Worm (Caenorhabditis elegans) whole organism, late embryonic: ENCODE measurements around the gene fipr-10.

Experiments used
- C08G9.2 ChIP-seq: sonication (generic microtip); optimal IDR thresholded peaks from 2 replicates; lab custom pipeline; 2016; ENCODE audit warnings: mild to moderate bottlenecking, missing genetic modification characterization, moderate library complexity, missing compliant biosample characterization
- F13H6.1 ChIP-seq: sonication (generic microtip); optimal IDR thresholded peaks from 2 replicates; lab custom pipeline; 2016; ENCODE audit warnings: missing genetic modification characterization, missing compliant biosample characterization
- K09A11.1 ChIP-seq: sonication (generic microtip); optimal IDR thresholded peaks from 2 replicates; lab custom pipeline; 2017; ENCODE audit warnings: antibody characterized with exemption, mild to moderate bottlenecking, missing genetic modification characterization, missing compliant biosample characterization; ENCODE audit not compliant: insufficient read depth
- Y22D7AL.16 ChIP-seq: sonication (generic microtip); optimal IDR thresholded peaks from 2 replicates; lab custom pipeline; 2016; ENCODE audit warnings: missing genetic modification characterization, missing compliant biosample characterization
- ama-1 ChIP-seq: fragments of 150-350 bp; optimal IDR thresholded peaks from 2 replicates; lab custom pipeline; 2014
- ceh-18 ChIP-seq: sonication (generic microtip); optimal IDR thresholded peaks from 2 replicates; lab custom pipeline; 2016; ENCODE audit warnings: missing genetic modification characterization, missing compliant biosample characterization
- ceh-19 ChIP-seq: fragments of 200-800 bp; sonication (Bioruptor generic); optimal IDR thresholded peaks from 2 replicates; lab custom pipeline; 2018; ENCODE audit warnings: mild to moderate bottlenecking, missing genetic modification characterization, missing compliant biosample characterization
- ceh-2 ChIP-seq: sonication (generic microtip); optimal IDR thresholded peaks from 2 replicates; lab custom pipeline; 2016; ENCODE audit warnings: missing genotype, missing genetic modification characterization, missing compliant biosample characterization
- ceh-22 ChIP-seq: sonication (generic microtip); optimal IDR thresholded peaks from 2 replicates; lab custom pipeline; 2017; ENCODE audit warnings: missing biosample characterization, missing genetic modification characterization
- ceh-24 ChIP-seq: sonication (generic microtip); optimal IDR thresholded peaks from 2 replicates; lab custom pipeline; 2016; ENCODE audit warnings: mild to moderate bottlenecking, missing genetic modification characterization, missing compliant biosample characterization
- ceh-30 ChIP-seq: fragments of 150-350 bp; optimal IDR thresholded peaks from 2 replicates; lab custom pipeline; 2014; ENCODE audit warnings: missing biosample characterization, missing genetic modification characterization
- ceh-31 ChIP-seq: sonication (generic microtip); optimal IDR thresholded peaks from 2 replicates; lab custom pipeline; 2016; ENCODE audit warnings: missing genetic modification characterization, missing compliant biosample characterization
- ceh-48 ChIP-seq: sonication (generic microtip); optimal IDR thresholded peaks from 2 replicates; lab custom pipeline; 2016; ENCODE audit warnings: missing genetic modification characterization, inconsistent platforms, missing compliant biosample characterization
- ceh-6 ChIP-seq: fragments of 200-800 bp; sonication (Bioruptor generic); optimal IDR thresholded peaks from 2 replicates; lab custom pipeline; 2018; ENCODE audit warnings: mild to moderate bottlenecking, missing genetic modification characterization, missing compliant biosample characterization
- ceh-9 ChIP-seq: sonication (generic microtip); optimal IDR thresholded peaks from 2 replicates; lab custom pipeline; 2016; ENCODE audit warnings: mild to moderate bottlenecking, missing genetic modification characterization, inconsistent platforms, missing compliant biosample characterization
- che-1 ChIP-seq: sonication (generic microtip); optimal IDR thresholded peaks from 2 replicates; lab custom pipeline; 2016; ENCODE audit warnings: mild to moderate bottlenecking, missing genetic modification characterization, missing compliant biosample characterization
- dmd-4 ChIP-seq: sonication (generic microtip); optimal IDR thresholded peaks from 2 replicates; lab custom pipeline; 2016; ENCODE audit warnings: borderline replicate concordance, missing genetic modification characterization, missing compliant biosample characterization
- dve-1 ChIP-seq: sonication (generic microtip); optimal IDR thresholded peaks from 2 replicates; lab custom pipeline; 2017; ENCODE audit warnings: antibody characterized with exemption, mild to moderate bottlenecking, missing genetic modification characterization, missing compliant biosample characterization
- elt-4 ChIP-seq: sonication (generic microtip); optimal IDR thresholded peaks from 2 replicates; lab custom pipeline; 2016; ENCODE audit warnings: missing genetic modification characterization, missing compliant biosample characterization
- eyg-1 ChIP-seq: sonication (generic microtip); optimal IDR thresholded peaks from 2 replicates; lab custom pipeline; 2016; ENCODE audit warnings: missing genotype, missing genetic modification characterization, missing compliant biosample characterization
- fax-1 ChIP-seq: sonication (generic microtip); optimal IDR thresholded peaks from 2 replicates; lab custom pipeline; 2016; ENCODE audit warnings: missing genotype, missing genetic modification characterization, missing compliant biosample characterization
- fkh-10 ChIP-seq: fragments of 150-350 bp; optimal IDR thresholded peaks from 2 replicates; lab custom pipeline; 2014; ENCODE audit warnings: missing biosample characterization, missing genetic modification reagents, missing genetic modification characterization
- fkh-6 ChIP-seq: sonication (generic microtip); optimal IDR thresholded peaks from 2 replicates; lab custom pipeline; 2016; ENCODE audit warnings: missing genetic modification characterization, missing compliant biosample characterization
- hlh-13 ChIP-seq: fragments of 200-800 bp; sonication (Bioruptor generic); optimal IDR thresholded peaks from 2 replicates; lab custom pipeline; 2018; ENCODE audit warnings: mild to moderate bottlenecking, missing genetic modification characterization, missing compliant biosample characterization
- hlh-6 ChIP-seq: sonication (generic microtip); optimal IDR thresholded peaks from 2 replicates; lab custom pipeline; 2016; ENCODE audit warnings: missing genotype, missing genetic modification characterization, missing compliant biosample characterization
- hlh-8 ChIP-seq: sonication (generic microtip); optimal IDR thresholded peaks from 2 replicates; lab custom pipeline; 2016; ENCODE audit warnings: missing genotype, missing genetic modification characterization, missing compliant biosample characterization
- lin-11 ChIP-seq: fragments of 200-800 bp; sonication (Bioruptor generic); optimal IDR thresholded peaks from 2 replicates; lab custom pipeline; 2018; ENCODE audit warnings: mild to moderate bottlenecking, missing genetic modification characterization, missing compliant biosample characterization
- nfya-1 ChIP-seq: sonication (generic microtip); optimal IDR thresholded peaks from 2 replicates; lab custom pipeline; 2017; ENCODE audit warnings: missing genetic modification characterization, mild to moderate bottlenecking, missing compliant biosample characterization, antibody characterized with exemption, moderate library complexity
- nhr-232 ChIP-seq: sonication (generic microtip); optimal IDR thresholded peaks from 2 replicates; lab custom pipeline; 2016; ENCODE audit warnings: missing genetic modification characterization, missing compliant biosample characterization
- npax-4 ChIP-seq: sonication (generic microtip); optimal IDR thresholded peaks from 2 replicates; lab custom pipeline; 2016; ENCODE audit warnings: missing genetic modification characterization, missing compliant biosample characterization
- pat-9 ChIP-seq: fragments of 200-800 bp; sonication (Bioruptor generic); optimal IDR thresholded peaks from 2 replicates; lab custom pipeline; 2018; ENCODE audit warnings: mild to moderate bottlenecking, missing genetic modification characterization, moderate library complexity, missing compliant biosample characterization
- pax-1 ChIP-seq: fragments of 150-350 bp; optimal IDR thresholded peaks from 2 replicates; lab custom pipeline; 2014; ENCODE audit warnings: missing biosample characterization, missing genetic modification characterization
- pqm-1 ChIP-seq: sonication (generic microtip); optimal IDR thresholded peaks from 2 replicates; lab custom pipeline; 2016; ENCODE audit warnings: missing genetic modification characterization, missing compliant biosample characterization
- pros-1 ChIP-seq: fragments of 150-350 bp; optimal IDR thresholded peaks from 2 replicates; lab custom pipeline; 2014; ENCODE audit warnings: missing biosample characterization, missing genetic modification reagents, missing genetic modification characterization
- rnt-1 ChIP-seq: sonication (generic microtip); optimal IDR thresholded peaks from 2 replicates; lab custom pipeline; 2016; ENCODE audit warnings: missing genetic modification characterization, missing compliant biosample characterization
- sdc-2 ChIP-seq: sonication (generic microtip); optimal IDR thresholded peaks from 2 replicates; lab custom pipeline; 2016; ENCODE audit warnings: missing genotype, missing genetic modification characterization, missing compliant biosample characterization
- sox-2 ChIP-seq: fragments of 200-800 bp; sonication (Bioruptor generic); IDR thresholded peaks from 2 replicates; pipeline ENCODE4 v1.3.6; 2022; ENCODE audit warnings: missing genetic modification reagents, missing genetic modification characterization, missing compliant biosample characterization
- tbx-2 ChIP-seq: sonication (generic microtip); optimal IDR thresholded peaks from 2 replicates; lab custom pipeline; 2016; ENCODE audit warnings: missing genetic modification characterization, missing compliant biosample characterization
- tbx-7 ChIP-seq: sonication (generic microtip); optimal IDR thresholded peaks from 2 replicates; lab custom pipeline; 2016; ENCODE audit warnings: missing genotype, missing genetic modification characterization, missing compliant biosample characterization
- unc-3 ChIP-seq, 2 experiments: fragments of 200-800 bp in 1 of 2; sonication (Bioruptor generic) in 1 of 2; sonication (generic microtip) in 1 of 2; conservative IDR thresholded peaks in 1 of 2; optimal IDR thresholded peaks in 1 of 2; 2 replicates each; pipeline versions ENCODE4 v1.3.6 to Lab custom; 2016 to 2022; ENCODE audit warnings: missing compliant biosample characterization in 2 of 2, missing genetic modification characterization in 2 of 2, missing genetic modification reagents in 1 of 2
- unc-55 ChIP-seq: sonication (generic microtip); optimal IDR thresholded peaks from 2 replicates; lab custom pipeline; 2017; ENCODE audit warnings: missing biosample characterization, missing genetic modification reagents, missing genetic modification characterization
- unc-86 ChIP-seq: sonication (generic microtip); optimal IDR thresholded peaks from 2 replicates; lab custom pipeline; 2016; ENCODE audit warnings: missing genetic modification characterization, missing compliant biosample characterization

Gene fipr-10

ce11 chrV:9913863-9914262 lies at the start of gene fipr-10:
Gene fipr-10 (plus strand): TSS chrV:9914163.
- TF ChIP-seq ceh-18 (tag; lab: Kevin White, UChicago) (no peak), lin-11 (no peak), F13H6.1 (tag; lab: Kevin White, UChicago) (no peak), unc-86 (no peak), ceh-22 (tag; lab: Kevin White, UChicago) (no peak), sdc-2 (no peak), ceh-24 (tag; lab: Kevin White, UChicago) (no peak), fax-1 (tag; lab: Kevin White, UChicago) (no peak), pax-1 (tag; lab: Kevin White, UChicago) (no peak), pat-9 (tag; lab: Kevin White, UChicago) (no peak), unc-55 (GFP tag; lab: Kevin White, UChicago) (no peak), dmd-4 (tag; lab: Kevin White, UChicago) (no peak), ceh-6 (GFP tag; lab: Kevin White, UChicago) (no peak), pqm-1 (tag; lab: Kevin White, UChicago) (no peak), ceh-9 (tag; lab: Kevin White, UChicago) (no peak), nhr-232 (tag; lab: Kevin White, UChicago) (no peak), pros-1 (tag; lab: Kevin White, UChicago) (no peak)
- TF ChIP-seq, all 69 proteins: peak for 0

- no peak for TF ChIP-seq ceh-19 (GFP tag; lab: Kevin White, UChicago)
- no peak for TF ChIP-seq Y22D7AL.16 (tag; lab: Kevin White, UChicago)
- TF ChIP-seq eyg-1 (tag; lab: Kevin White, UChicago) = no peak
- no peak for TF ChIP-seq che-1
- no peak for TF ChIP-seq dmd-4 (tag; lab: Kevin White, UChicago)
- TF ChIP-seq ceh-6 (GFP tag; lab: Kevin White, UChicago) = no peak
- TF ChIP-seq unc-3 (GFP tag; conservative IDR thresholded peaks at IDR 0.05; lab: Robert Waterston, UW) = no peak
- TF ChIP-seq unc-3 (tag; optimal IDR thresholded peaks at IDR 0.05; lab: Kevin White, UChicago) = no peak
Measured at ce11 chrV:9868311-9868710, 45.7 kb upstream of the fipr-10 start, which contains the start of gene srab-17. Gene srab-17 (minus strand): TSS chrV:9868411.

ce11 chrV:9871339-9871738 lies 42.6 kb upstream of the fipr-10 start, which contains the start of gene srab-18:
Gene srab-18 (minus strand): TSS chrV:9871439.
- TF ChIP-seq Y22D7AL.16 (tag; lab: Kevin White, UChicago) (no peak), hlh-8 (tag; lab: Kevin White, UChicago) (no peak), unc-86 (no peak), ceh-6 (GFP tag; lab: Kevin White, UChicago) (no peak), hlh-13 (GFP tag; lab: Kevin White, UChicago) (no peak), K09A11.1 (tag; lab: Kevin White, UChicago) (no peak), ceh-2 (tag; lab: Kevin White, UChicago) (no peak), ceh-48 (tag; lab: Kevin White, UChicago) (no peak), eyg-1 (tag; lab: Kevin White, UChicago) (no peak), fkh-10 (GFP tag; lab: Kevin White, UChicago) (no peak), ama-1 (lab: Kevin White, UChicago) (no peak), ceh-22 (tag; lab: Kevin White, UChicago) (no peak), dve-1 (no peak), ceh-30 (tag; lab: Kevin White, UChicago) (no peak), elt-4 (no peak), tbx-7 (tag; lab: Kevin White, UChicago) (no peak), npax-4 (no peak), dmd-4 (tag; lab: Kevin White, UChicago) (no peak)

- no peak for TF ChIP-seq hlh-6 (tag; lab: Kevin White, UChicago)
- no peak for TF ChIP-seq rnt-1
- TF ChIP-seq ama-1 (lab: Kevin White, UChicago) = no peak
- TF ChIP-seq unc-55 (GFP tag; lab: Kevin White, UChicago) = no peak
- no peak for TF ChIP-seq C08G9.2 (tag; lab: Kevin White, UChicago)
- no peak for TF ChIP-seq fkh-6 (tag; lab: Kevin White, UChicago)
- no peak for TF ChIP-seq nfya-1 (tag; lab: Kevin White, UChicago)
- TF ChIP-seq nhr-232 (tag; lab: Kevin White, UChicago) = no peak
- no peak for TF ChIP-seq che-1
- no peak for TF ChIP-seq sox-2
- TF ChIP-seq ceh-31 (tag; lab: Kevin White, UChicago) = no peak
- no peak for TF ChIP-seq elt-4
- TF ChIP-seq hlh-13 (GFP tag; lab: Kevin White, UChicago) = no peak
- no peak for TF ChIP-seq tbx-2 (tag; lab: Kevin White, UChicago)
Measured at ce11 chrV:9879404-9879803, 34.6 kb upstream of the fipr-10 start, which contains the start of gene srab-26. Gene srab-26 (minus strand): TSS chrV:9879504.
